Fruit fly (Drosophila melanogaster) whole organism, embryonic: Measurements from ENCODE around the gene CG43175.

Experiments
- Abd-B ChIP-seq: fragments of 200-800 bp; sonication (Bioruptor generic); optimal IDR thresholded peaks from 2 replicates; lab custom pipeline; 2018; ENCODE audit warnings: missing biosample characterization, mild to moderate bottlenecking, missing genetic modification characterization, moderate library complexity
- Awh ChIP-seq: fragments of 200-800 bp; sonication (Bioruptor generic); IDR thresholded peaks from 2 replicates; pipeline ENCODE4, ENCODE4 v1.3.6; 2022; ENCODE audit warnings: missing biosample characterization, missing genetic modification characterization
- CG10209 ChIP-seq: fragments of 200-800 bp; sonication (Bioruptor generic); optimal IDR thresholded peaks from 3 replicates; lab custom pipeline; 2017; ENCODE audit warnings: missing biosample characterization, mild to moderate bottlenecking, missing genetic modification characterization, missing genetic modification reagents
- CG10366 ChIP-seq: fragments of 200-800 bp; sonication (Bioruptor generic); IDR thresholded peaks from 2 replicates; pipeline ENCODE4 v1.3.6; 2022; ENCODE audit warnings: missing biosample characterization, missing genetic modification characterization
- CG12071 ChIP-seq: fragments of 200-800 bp; sonication (Bioruptor generic); optimal IDR thresholded peaks from 3 replicates; lab custom pipeline; 2018; ENCODE audit warnings: missing biosample characterization, mild to moderate bottlenecking, missing genetic modification characterization
- CG12219 ChIP-seq: fragments of 200-800 bp; sonication (Bioruptor generic); optimal IDR thresholded peaks from 3 replicates; lab custom pipeline; 2018; ENCODE audit warnings: missing biosample characterization, mild to moderate bottlenecking, missing genetic modification characterization
- CG12942 ChIP-seq: fragments of 200-800 bp; sonication (Bioruptor generic); optimal IDR thresholded peaks from 3 replicates; lab custom pipeline; 2016; ENCODE audit warnings: missing biosample characterization, missing genetic modification characterization
- CG13287 ChIP-seq: fragments of 200-800 bp; sonication (Bioruptor generic); IDR thresholded peaks from 2 replicates; pipeline ENCODE4 v1.3.6; 2022; ENCODE audit warnings: missing biosample characterization, missing genetic modification characterization; ENCODE audit not compliant: partially characterized antibody
- CG14014 ChIP-seq: fragments of 200-800 bp; sonication (Bioruptor generic); IDR thresholded peaks from 2 replicates; pipeline ENCODE4 v1.3.6; 2022; ENCODE audit warnings: missing biosample characterization, missing genetic modification characterization
- CG14710 ChIP-seq: fragments of 200-800 bp; sonication (Bioruptor generic); optimal IDR thresholded peaks from 3 replicates; lab custom pipeline; 2019; ENCODE audit warnings: missing biosample characterization, mild to moderate bottlenecking, missing genetic modification characterization, moderate library complexity
- CG2129 ChIP-seq: fragments of 200-800 bp; sonication (Bioruptor generic); IDR thresholded peaks from 2 replicates; pipeline ENCODE4 v1.3.6; 2022; ENCODE audit warnings: missing biosample characterization, missing genetic modification characterization; ENCODE audit not compliant: partially characterized antibody
- CG4282 ChIP-seq: fragments of 200-800 bp; sonication (Bioruptor generic); optimal IDR thresholded peaks from 2 replicates; lab custom pipeline; 2016; ENCODE audit warnings: missing biosample characterization, missing genetic modification characterization
- CG6689 ChIP-seq: fragments of 200-800 bp; sonication (Bioruptor generic); IDR thresholded peaks from 2 replicates; pipeline ENCODE4 v1.3.6; 2022; ENCODE audit warnings: missing biosample characterization, missing genetic modification characterization
- CG7963 ChIP-seq: fragments of 200-800 bp; sonication (Bioruptor generic); IDR thresholded peaks from 3 replicates; pipeline ENCODE4 v1.3.6; 2022; ENCODE audit warnings: missing biosample characterization, missing genetic modification characterization; ENCODE audit not compliant: partially characterized antibody
- CG8281 ChIP-seq: fragments of 200-800 bp; sonication (Bioruptor generic); optimal IDR thresholded peaks from 2 replicates; lab custom pipeline; 2018; ENCODE audit warnings: missing biosample characterization, mild to moderate bottlenecking, missing genetic modification characterization, moderate library complexity
- CG9215 ChIP-seq: fragments of 200-800 bp; sonication (Bioruptor generic); IDR thresholded peaks from 2 replicates; pipeline ENCODE4 v1.3.6; 2022; ENCODE audit warnings: missing biosample characterization, missing genetic modification characterization
- D19A ChIP-seq: fragments of 200-800 bp; optimal IDR thresholded peaks from 3 replicates; lab custom pipeline; 2019; ENCODE audit warnings: missing biosample characterization, mild to moderate bottlenecking, missing genetic modification characterization, moderate library complexity
- Dfd ChIP-seq, 2 experiments: fragments of >200 bp; optimal IDR thresholded peaks; 2 replicates each; lab custom pipeline; 2017; ENCODE audit warnings: missing biosample characterization in 2 of 2, missing genetic modification characterization in 2 of 2
- Ets65A ChIP-seq: fragments of 200-800 bp; sonication (Bioruptor generic); peaks from one replicate; lab custom pipeline; 2016; ENCODE audit warnings: missing biosample characterization, missing genetic modification characterization
- Hmx ChIP-seq: fragments of 200-800 bp; sonication (Bioruptor generic); optimal IDR thresholded peaks from 2 replicates; lab custom pipeline; 2016; ENCODE audit warnings: missing biosample characterization, missing genetic modification characterization
- Hr78 ChIP-seq, 2 experiments: fragments of 200-800 bp in 1 of 2; fragments of >200 bp in 1 of 2; sonication (Bioruptor generic) in 1 of 2; optimal IDR thresholded peaks; 2 replicates each; lab custom pipeline; 2017 to 2019; ENCODE audit warnings: missing biosample characterization in 2 of 2, missing genetic modification characterization in 2 of 2, mild to moderate bottlenecking in 1 of 2, moderate library complexity in 1 of 2
- Lpt ChIP-seq: fragments of >200 bp; optimal IDR thresholded peaks from 2 replicates; lab custom pipeline; 2018; ENCODE audit warnings: missing biosample characterization, missing genetic modification characterization
- Med ChIP-seq: fragments of 200-800 bp; sonication (Bioruptor generic); peaks from one replicate; lab custom pipeline; 2016; ENCODE audit warnings: missing biosample characterization, missing genetic modification characterization, mild to moderate bottlenecking, inconsistent platforms, moderate library complexity
- Opbp ChIP-seq: fragments of 200-800 bp; sonication (Bioruptor generic); IDR thresholded peaks from 3 replicates; pipeline ENCODE4 v1.3.6; 2022; ENCODE audit warnings: missing biosample characterization, missing genetic modification characterization; ENCODE audit not compliant: partially characterized antibody
- Scr ChIP-seq: fragments of 200-800 bp; sonication (Bioruptor generic); IDR thresholded peaks from 2 replicates; pipeline ENCODE4 v1.3.6; 2022; ENCODE audit warnings: missing biosample characterization, missing genetic modification characterization; ENCODE audit not compliant: partially characterized antibody
- Sox102F ChIP-seq: fragments of 200-800 bp; sonication (Bioruptor generic); optimal IDR thresholded peaks from 2 replicates; lab custom pipeline; 2018; ENCODE audit warnings: missing biosample characterization, mild to moderate bottlenecking, missing genetic modification characterization, moderate library complexity
- TFAM ChIP-seq: fragments of 200-800 bp; sonication (Bioruptor generic); optimal IDR thresholded peaks from 2 replicates; lab custom pipeline; 2017; ENCODE audit warnings: missing biosample characterization, missing genetic modification characterization, inconsistent platforms
- Taf1 ChIP-seq: fragments of 200-800 bp; sonication (Bioruptor generic); IDR thresholded peaks from 2 replicates; pipeline ENCODE4 v1.3.6; 2022; ENCODE audit warnings: missing biosample characterization, missing genetic modification characterization
- ab ChIP-seq: fragments of 200-800 bp; sonication (Bioruptor generic); optimal IDR thresholded peaks from 2 replicates; lab custom pipeline; 2016; ENCODE audit warnings: missing biosample characterization, missing genetic modification characterization
- bigmax ChIP-seq: fragments of 200-800 bp; sonication (Bioruptor generic); optimal IDR thresholded peaks from 2 replicates; lab custom pipeline; 2018; ENCODE audit warnings: missing biosample characterization, mild to moderate bottlenecking, missing genetic modification characterization
- btn ChIP-seq: fragments of 200-800 bp; sonication (Bioruptor generic); optimal IDR thresholded peaks from 2 replicates; lab custom pipeline; 2016; ENCODE audit warnings: missing biosample characterization, missing genetic modification characterization
- cato ChIP-seq: fragments of 200-800 bp; sonication (Bioruptor generic); optimal IDR thresholded peaks from 2 replicates; lab custom pipeline; 2016; ENCODE audit warnings: missing biosample characterization, missing genetic modification characterization, borderline replicate concordance
- chinmo ChIP-seq: fragments of 200-800 bp; sonication (Bioruptor generic); IDR thresholded peaks from 4 replicates; pipeline ENCODE4 v1.3.6; 2022; ENCODE audit warnings: missing biosample characterization, missing genetic modification characterization; ENCODE audit not compliant: partially characterized antibody
- eve ChIP-seq, 2 experiments: fragments of >200 bp; optimal IDR thresholded peaks; 2 replicates each; lab custom pipeline; 2017; ENCODE audit warnings: missing biosample characterization in 2 of 2, missing genetic modification characterization in 2 of 2
- ewg ChIP-seq: fragments of 200-800 bp; sonication (Bioruptor generic); optimal IDR thresholded peaks from 3 replicates; lab custom pipeline; 2017; ENCODE audit warnings: mild to moderate bottlenecking, missing biosample characterization, missing genetic modification reagents, missing genetic modification characterization
- gce ChIP-seq: fragments of 200-800 bp; sonication (Bioruptor generic); IDR thresholded peaks from 3 replicates; pipeline ENCODE4 v1.3.6; 2022; ENCODE audit warnings: missing biosample characterization, missing genetic modification characterization
- lbe ChIP-seq: fragments of 200-800 bp; sonication (Bioruptor generic); optimal IDR thresholded peaks from 2 replicates; lab custom pipeline; 2016; ENCODE audit warnings: missing biosample characterization, mild to moderate bottlenecking, missing genetic modification characterization
- lilli ChIP-seq: fragments of 200-800 bp; sonication (Bioruptor generic); optimal IDR thresholded peaks from 3 replicates; lab custom pipeline; 2016; ENCODE audit warnings: missing biosample characterization, missing genetic modification characterization
- lov ChIP-seq, 2 experiments: fragments of 200-800 bp in 1 of 2; fragments of >200 bp in 1 of 2; sonication (Bioruptor generic) in 1 of 2; IDR thresholded peaks in 1 of 2; optimal IDR thresholded peaks in 1 of 2; 2 replicates in 1 of 2; 3 replicates in 1 of 2; pipeline versions ENCODE4 v1.3.6 to Lab custom; 2017 to 2022; ENCODE audit warnings: missing biosample characterization in 1 of 2, missing genetic modification characterization in 1 of 2
- nerfin-2 ChIP-seq: fragments of 200-800 bp; sonication (Bioruptor generic); IDR thresholded peaks from 2 replicates; pipeline ENCODE4 v1.3.6; 2022; ENCODE audit warnings: missing biosample characterization, missing genetic modification characterization; ENCODE audit not compliant: partially characterized antibody
- p53 ChIP-seq: fragments of 200-800 bp; sonication (Bioruptor generic); optimal IDR thresholded peaks from 2 replicates; lab custom pipeline; 2016; ENCODE audit warnings: missing biosample characterization, missing genetic modification characterization
- pb ChIP-seq: fragments of 200-800 bp; sonication (Bioruptor generic); optimal IDR thresholded peaks from 3 replicates; lab custom pipeline; 2016; ENCODE audit warnings: missing biosample characterization, missing genetic modification characterization
- pita ChIP-seq: fragments of 200-800 bp; sonication (Bioruptor generic); optimal IDR thresholded peaks from 2 replicates; lab custom pipeline; 2017; ENCODE audit warnings: missing biosample characterization, mild to moderate bottlenecking, missing genetic modification characterization
- schlank ChIP-seq: fragments of 200-800 bp; sonication (Bioruptor generic); optimal IDR thresholded peaks from 2 replicates; lab custom pipeline; 2018; ENCODE audit warnings: missing biosample characterization, mild to moderate bottlenecking, missing genetic modification characterization
- ssp ChIP-seq: fragments of 200-800 bp; sonication (Bioruptor generic); IDR thresholded peaks from 2 replicates; pipeline ENCODE4 v1.3.6; 2022; ENCODE audit warnings: missing biosample characterization, missing genetic modification characterization
- sug ChIP-seq: fragments of 200-800 bp; optimal IDR thresholded peaks from 2 replicates; lab custom pipeline; 2019; ENCODE audit warnings: missing biosample characterization, mild to moderate bottlenecking, missing genetic modification characterization, moderate library complexity
- tup ChIP-seq: fragments of 200-800 bp; sonication (Bioruptor generic); optimal IDR thresholded peaks from 2 replicates; lab custom pipeline; 2016; ENCODE audit warnings: missing biosample characterization, mild to moderate bottlenecking, missing genetic modification characterization, moderate library complexity

CG43175 gene

dm6 chr3R:17617976-17618308, 12.6 kb upstream of the CG43175 start (continued):
- TF ChIP-seq Scr (peak; percentile 78), CG13287 (GFP tag; lab: Robert Waterston, UW) (peak; percentile 42; the same call in 1 of the 2 replicates), Opbp (GFP tag; lab: Robert Waterston, UW) (peak; percentile 85), CG2129 (peak; percentile 21; the same call in 1 of the 2 replicates), CG12219 (GFP tag; lab: Kevin White, UChicago) (no peak)

dm6 chr3R:17618699-17619150, 11.8 kb upstream of the CG43175 start, which contains the start of the genes CG14324 and CG14326:
TSS of gene CG14324 (minus strand) at chr3R:17618799.
TSS of gene CG14326 (plus strand) at chr3R:17619100.
- TF ChIP-seq eve (GFP tag; optimal IDR thresholded peaks at IDR 0.05; lab: Kevin White, UChicago), result no peak
- TF ChIP-seq Ets65A, result no peak
- TF ChIP-seq ewg, result no peak
- TF ChIP-seq tup (GFP tag; lab: Kevin White, UChicago), result no peak
- TF ChIP-seq CG12071, result no peak
- no peak for TF ChIP-seq btn (GFP tag; lab: Kevin White, UChicago)
- TF ChIP-seq CG8281 (tag; lab: Kevin White, UChicago), result no peak
- TF ChIP-seq CG10366 (GFP tag; lab: Robert Waterston, UW), result no peak
- no peak for TF ChIP-seq Abd-B
- TF ChIP-seq pb (GFP tag; lab: Kevin White, UChicago), result no peak
- TF ChIP-seq Hr78 (GFP tag; optimal IDR thresholded peaks at IDR 0.05; lab: Kevin White, UChicago), result no peak
- TF ChIP-seq cato (GFP tag; lab: Kevin White, UChicago), result no peak
- TF ChIP-seq CG14014 (GFP tag; lab: Robert Waterston, UW), result no peak

dm6 chr3R:17619726-17620282, 10.7 kb upstream of the CG43175 start:
- no peak for TF ChIP-seq CG4282
- no peak for TF ChIP-seq Awh (GFP tag; lab: Robert Waterston, UW)
- no peak for TF ChIP-seq lov (optimal IDR thresholded peaks at IDR 0.05; lab: Kevin White, UChicago)
- TF ChIP-seq lov (GFP tag; IDR thresholded peaks at IDR 0.05; lab: Robert Waterston, UW), result no peak
- TF ChIP-seq p53 (GFP tag; lab: Kevin White, UChicago), result no peak
- peak; percentile 86 for TF ChIP-seq nerfin-2 (GFP tag; lab: Robert Waterston, UW)
- no peak for TF ChIP-seq CG6689 (GFP tag; lab: Robert Waterston, UW)
- TF ChIP-seq Ets65A, result no peak
- no peak for TF ChIP-seq Sox102F
- TF ChIP-seq D19A (tag; lab: Kevin White, UChicago), result peak; percentile 47
- TF ChIP-seq Taf1, result no peak
- TF ChIP-seq ssp (GFP tag; lab: Robert Waterston, UW), result no peak
- TF ChIP-seq schlank (tag; lab: Kevin White, UChicago), result no peak
- TF ChIP-seq Dfd (GFP tag; optimal IDR thresholded peaks at IDR 0.05; lab: Kevin White, UChicago), result no peak
- no peak for TF ChIP-seq btn (GFP tag; lab: Kevin White, UChicago)
- no peak for TF ChIP-seq CG12942 (GFP tag; lab: Kevin White, UChicago)
- TF ChIP-seq CG14710, result no peak
- TF ChIP-seq pita, result no peak
- TF ChIP-seq chinmo (GFP tag; lab: Robert Waterston, UW), result peak; percentile 56; the same call in 1 of the 4 replicates
- no peak for TF ChIP-seq TFAM (GFP tag; lab: Kevin White, UChicago)
- TF ChIP-seq CG9215 (GFP tag; lab: Robert Waterston, UW), result no peak
- TF ChIP-seq ab, result no peak
- no peak for TF ChIP-seq CG10209 (GFP tag; lab: Kevin White, UChicago)
- TF ChIP-seq CG7963, result peak; percentile 85
- no peak for TF ChIP-seq lilli (GFP tag; lab: Kevin White, UChicago)
- no peak for TF ChIP-seq gce (GFP tag; lab: Robert Waterston, UW)
- no peak for TF ChIP-seq bigmax (GFP tag; lab: Kevin White, UChicago)
- TF ChIP-seq Lpt (GFP tag; lab: Kevin White, UChicago), result no peak
- TF ChIP-seq Hmx (GFP tag; lab: Kevin White, UChicago), result no peak
- no peak for TF ChIP-seq lbe (GFP tag; lab: Kevin White, UChicago)
- TF ChIP-seq Med (GFP tag; lab: Kevin White, UChicago), result peak; percentile 73
- no peak for TF ChIP-seq sug (tag; lab: Kevin White, UChicago)
- no peak for TF ChIP-seq Abd-B
